Fruit fly (Drosophila melanogaster) whole organism, embryonic: ENCODE measurements around the gene Trl.

Source experiments
- Asciz ChIP-seq: fragments of 200-800 bp; sonication (Bioruptor generic); optimal IDR thresholded peaks from 2 replicates; lab custom pipeline; 2017; ENCODE audit warnings: missing biosample characterization, mild to moderate bottlenecking, missing genetic modification characterization, missing genetic modification reagents
- Atf3 ChIP-seq: fragments of 200-800 bp; sonication (Bioruptor generic); optimal IDR thresholded peaks from 3 replicates; lab custom pipeline; 2016; ENCODE audit warnings: missing biosample characterization, missing genetic modification characterization
- BtbVII ChIP-seq: fragments of 200-800 bp; sonication (Bioruptor generic); optimal IDR thresholded peaks from 3 replicates; lab custom pipeline; 2017; ENCODE audit warnings: missing biosample characterization, mild to moderate bottlenecking, missing genetic modification characterization
- CG10565 ChIP-seq: fragments of 200-800 bp; sonication (Bioruptor generic); optimal IDR thresholded peaks from 3 replicates; lab custom pipeline; 2016; ENCODE audit warnings: missing biosample characterization, mild to moderate bottlenecking, missing genetic modification characterization
- CG10654 ChIP-seq: fragments of 200-800 bp; sonication (Bioruptor generic); optimal IDR thresholded peaks from 2 replicates; lab custom pipeline; 2016; ENCODE audit warnings: missing biosample characterization, missing genetic modification characterization
- CG11085 ChIP-seq: fragments of 200-800 bp; sonication (Bioruptor generic); IDR thresholded peaks from 2 replicates; pipeline ENCODE4 v1.3.6; 2022; ENCODE audit warnings: missing biosample characterization, missing genetic modification characterization
- CG11093 ChIP-seq: fragments of 200-800 bp; sonication (Bioruptor generic); IDR thresholded peaks from 3 replicates; pipeline ENCODE4 v1.3.6; 2022; ENCODE audit warnings: missing biosample characterization, missing genetic modification characterization
- CG11560 ChIP-seq: fragments of 200-800 bp; sonication (Bioruptor generic); IDR thresholded peaks from 3 replicates; pipeline ENCODE4 v1.3.6; 2022; ENCODE audit warnings: missing biosample characterization, missing genetic modification characterization
- CG11723 ChIP-seq: fragments of 200-800 bp; sonication (Bioruptor generic); optimal IDR thresholded peaks from 2 replicates; lab custom pipeline; 2017; ENCODE audit warnings: missing biosample characterization, mild to moderate bottlenecking, missing genetic modification characterization
- CG12236 ChIP-seq: fragments of 200-800 bp; sonication (Bioruptor generic); optimal IDR thresholded peaks from 2 replicates; lab custom pipeline; 2016; ENCODE audit warnings: missing biosample characterization, missing genetic modification characterization
- CG13123 ChIP-seq: fragments of 200-800 bp; sonication (Bioruptor generic); optimal IDR thresholded peaks from 2 replicates; lab custom pipeline; 2016; ENCODE audit warnings: missing biosample characterization, missing genetic modification characterization
- CG16813 ChIP-seq: fragments of 200-800 bp; sonication (Bioruptor generic); IDR thresholded peaks from 3 replicates; pipeline ENCODE4 v1.3.6; 2022; ENCODE audit warnings: missing biosample characterization, missing genetic modification characterization; ENCODE audit not compliant: partially characterized antibody
- CG1832 ChIP-seq: fragments of 200-800 bp; sonication (Bioruptor generic); optimal IDR thresholded peaks from 2 replicates; lab custom pipeline; 2017; ENCODE audit warnings: missing biosample characterization, mild to moderate bottlenecking, missing genetic modification characterization, inconsistent platforms
- CG2129 ChIP-seq: fragments of 200-800 bp; sonication (Bioruptor generic); IDR thresholded peaks from 2 replicates; pipeline ENCODE4 v1.3.6; 2022; ENCODE audit warnings: missing biosample characterization, missing genetic modification characterization; ENCODE audit not compliant: partially characterized antibody
- CG3281 ChIP-seq: fragments of 200-800 bp; sonication (Bioruptor generic); optimal IDR thresholded peaks from 3 replicates; lab custom pipeline; 2017; ENCODE audit warnings: missing biosample characterization, mild to moderate bottlenecking, missing genetic modification characterization
- CG4730 ChIP-seq: fragments of 200-800 bp; sonication (Bioruptor generic); IDR thresholded peaks from 2 replicates; pipeline ENCODE4 v1.3.6; 2022; ENCODE audit warnings: missing biosample characterization, missing genetic modification characterization
- CG4820 ChIP-seq: fragments of 200-800 bp; sonication (Bioruptor generic); optimal IDR thresholded peaks from 3 replicates; lab custom pipeline; 2016; ENCODE audit warnings: missing biosample characterization, missing genetic modification characterization
- CG7987 ChIP-seq: fragments of 200-800 bp; sonication (Bioruptor generic); optimal IDR thresholded peaks from 2 replicates; lab custom pipeline; 2018; ENCODE audit warnings: missing biosample characterization, mild to moderate bottlenecking, missing genetic modification characterization, moderate library complexity
- CG9932 ChIP-seq: fragments of 200-800 bp; sonication (Bioruptor generic); IDR thresholded peaks from 2 replicates; pipeline ENCODE4 v1.3.6; 2022; ENCODE audit warnings: missing biosample characterization, missing genetic modification characterization
- Chrac-16 ChIP-seq: fragments of 200-800 bp; sonication (Bioruptor generic); optimal IDR thresholded peaks from 3 replicates; lab custom pipeline; 2016; ENCODE audit warnings: missing biosample characterization, missing genetic modification characterization
- HHEX ChIP-seq: fragments of 200-800 bp; sonication (Bioruptor generic); optimal IDR thresholded peaks from 3 replicates; lab custom pipeline; 2017; ENCODE audit warnings: missing biosample characterization, mild to moderate bottlenecking, missing genetic modification characterization, missing genetic modification reagents
- Lim3 ChIP-seq: fragments of 200-800 bp; sonication (Bioruptor generic); IDR thresholded peaks from 2 replicates; pipeline ENCODE4 v1.3.6; 2022; ENCODE audit warnings: missing biosample characterization, missing genetic modification characterization
- Mad ChIP-seq: fragments of 200-800 bp; sonication (Bioruptor generic); optimal IDR thresholded peaks from 2 replicates; lab custom pipeline; 2016; ENCODE audit warnings: missing biosample characterization, missing genetic modification characterization
- Myb ChIP-seq: fragments of 200-800 bp; sonication (Bioruptor generic); optimal IDR thresholded peaks from 2 replicates; lab custom pipeline; 2016; ENCODE audit warnings: missing biosample characterization, missing genetic modification characterization
- Oli ChIP-seq: fragments of 200-800 bp; sonication (Bioruptor generic); optimal IDR thresholded peaks from 2 replicates; lab custom pipeline; 2018; ENCODE audit warnings: missing biosample characterization, mild to moderate bottlenecking, missing genetic modification characterization, moderate library complexity
- Opbp ChIP-seq: fragments of 200-800 bp; sonication (Bioruptor generic); IDR thresholded peaks from 3 replicates; pipeline ENCODE4 v1.3.6; 2022; ENCODE audit warnings: missing biosample characterization, missing genetic modification characterization; ENCODE audit not compliant: partially characterized antibody
- Ptx1 ChIP-seq: fragments of 200-800 bp; sonication (Bioruptor generic); IDR thresholded peaks from 2 replicates; pipeline ENCODE4 v1.3.6; 2022; ENCODE audit warnings: missing biosample characterization, missing genetic modification characterization
- Trl ChIP-seq, 3 experiments: fragments of >200 bp in 2 of 3; fragments of 200-800 bp in 1 of 3; sonication (Bioruptor generic) in 1 of 3; optimal IDR thresholded peaks; 2 replicates in 1 of 3; 3 replicates in 2 of 3; lab custom pipeline; 2016 to 2017; ENCODE audit warnings: missing biosample characterization in 1 of 3, missing genetic modification characterization in 1 of 3
- Xrp1 ChIP-seq: fragments of 200-800 bp; sonication (Bioruptor generic); IDR thresholded peaks from 2 replicates; pipeline ENCODE4 v1.3.6; 2022; ENCODE audit warnings: missing biosample characterization, missing genetic modification characterization
- YL-1 ChIP-seq: fragments of 200-800 bp; sonication (Bioruptor generic); optimal IDR thresholded peaks from 3 replicates; lab custom pipeline; 2017; ENCODE audit warnings: missing biosample characterization, mild to moderate bottlenecking, missing genetic modification characterization
- ab ChIP-seq: fragments of 200-800 bp; sonication (Bioruptor generic); optimal IDR thresholded peaks from 2 replicates; lab custom pipeline; 2016; ENCODE audit warnings: missing biosample characterization, missing genetic modification characterization
- cato ChIP-seq: fragments of 200-800 bp; sonication (Bioruptor generic); optimal IDR thresholded peaks from 2 replicates; lab custom pipeline; 2016; ENCODE audit warnings: missing biosample characterization, missing genetic modification characterization, borderline replicate concordance
- dmrt11E ChIP-seq: fragments of 200-800 bp; sonication (Bioruptor generic); optimal IDR thresholded peaks from 3 replicates; lab custom pipeline; 2018; ENCODE audit warnings: missing biosample characterization, mild to moderate bottlenecking, missing genetic modification characterization, moderate library complexity
- dysf ChIP-seq: fragments of 200-800 bp; sonication (Bioruptor generic); IDR thresholded peaks from 3 replicates; pipeline ENCODE4 v1.3.6; 2022; ENCODE audit warnings: missing biosample characterization, missing genetic modification characterization
- exex ChIP-seq: fragments of 200-800 bp; sonication (Bioruptor generic); optimal IDR thresholded peaks from 4 replicates; lab custom pipeline; 2018; ENCODE audit warnings: missing biosample characterization, mild to moderate bottlenecking, missing genetic modification characterization, moderate library complexity
- gsb-n ChIP-seq: fragments of 200-800 bp; sonication (Bioruptor generic); optimal IDR thresholded peaks from 3 replicates; lab custom pipeline; 2018; ENCODE audit warnings: missing biosample characterization, mild to moderate bottlenecking, missing genetic modification characterization
- jumu ChIP-seq: fragments of 200-800 bp; sonication (Bioruptor generic); optimal IDR thresholded peaks from 3 replicates; lab custom pipeline; 2016; ENCODE audit warnings: missing biosample characterization, missing genetic modification characterization
- mld ChIP-seq: fragments of 200-800 bp; sonication (Bioruptor generic); IDR thresholded peaks from 3 replicates; pipeline ENCODE4 v1.3.6; 2022; ENCODE audit warnings: missing biosample characterization, missing genetic modification characterization; ENCODE audit not compliant: partially characterized antibody
- onecut ChIP-seq: fragments of 200-800 bp; sonication (Bioruptor generic); IDR thresholded peaks from 2 replicates; pipeline ENCODE4 v1.3.6; 2022; ENCODE audit warnings: missing biosample characterization, missing genetic modification characterization
- pnt ChIP-seq: fragments of 200-800 bp; sonication (Bioruptor generic); optimal IDR thresholded peaks from 3 replicates; lab custom pipeline; 2016; ENCODE audit warnings: missing biosample characterization, missing genetic modification characterization
- rib ChIP-seq: fragments of 200-800 bp; sonication (Bioruptor generic); IDR thresholded peaks from 2 replicates; pipeline ENCODE4 v1.3.6; 2022; ENCODE audit warnings: missing biosample characterization, missing genetic modification characterization
- run ChIP-seq: fragments of 200-800 bp; sonication (Bioruptor generic); optimal IDR thresholded peaks from 3 replicates; lab custom pipeline; 2018; ENCODE audit warnings: missing biosample characterization, mild to moderate bottlenecking, missing genetic modification characterization
- sc ChIP-seq, 3 experiments: fragments of >200 bp in 2 of 3; fragments of 200-800 bp in 1 of 3; sonication (Bioruptor generic) in 1 of 3; optimal IDR thresholded peaks; 2 replicates in 2 of 3; 3 replicates in 1 of 3; lab custom pipeline; 2017; ENCODE audit warnings: mild to moderate bottlenecking in 1 of 3, missing biosample characterization in 1 of 3, missing genetic modification characterization in 1 of 3, missing genetic modification reagents in 1 of 3
- shn ChIP-seq: fragments of 200-800 bp; sonication (Bioruptor generic); optimal IDR thresholded peaks from 3 replicates; lab custom pipeline; 2016; ENCODE audit warnings: missing biosample characterization, missing genetic modification characterization
- stwl ChIP-seq: fragments of 200-800 bp; sonication (Bioruptor generic); optimal IDR thresholded peaks from 3 replicates; lab custom pipeline; 2018; ENCODE audit warnings: missing biosample characterization, mild to moderate bottlenecking, missing genetic modification characterization, moderate library complexity
- tx ChIP-seq: fragments of 200-800 bp; sonication (Bioruptor generic); optimal IDR thresholded peaks from 2 replicates; lab custom pipeline; 2016; ENCODE audit warnings: missing biosample characterization, missing genetic modification characterization
- vnd ChIP-seq: fragments of 200-800 bp; sonication (Bioruptor generic); IDR thresholded peaks from 3 replicates; pipeline ENCODE4 v1.3.6; 2022; ENCODE audit warnings: missing biosample characterization, missing genetic modification characterization; ENCODE audit not compliant: partially characterized antibody
- zen ChIP-seq: fragments of 200-800 bp; sonication (Bioruptor generic); optimal IDR thresholded peaks from 3 replicates; lab custom pipeline; 2018; ENCODE audit warnings: missing biosample characterization, mild to moderate bottlenecking, missing genetic modification characterization, moderate library complexity

Trl gene

dm6 chr3L:14759984-14760626 lies 744 bp downstream of the Trl start (continued):
- TF ChIP-seq mld (GFP tag; lab: Robert Waterston, UW): 0 out of 3 replicates have a peak, but pooled peaks have one; percentile 55
- peak; percentile 31 for TF ChIP-seq shn (GFP tag; lab: Kevin White, UChicago)
- no peak for TF ChIP-seq rib (GFP tag; lab: Robert Waterston, UW)
- TF ChIP-seq Mad (GFP tag; lab: Kevin White, UChicago): peak; percentile 28
- peak; percentile 23 for TF ChIP-seq tx (GFP tag; lab: Kevin White, UChicago)
- TF ChIP-seq CG11723 (GFP tag; lab: Kevin White, UChicago): peak; percentile 30
- no peak for TF ChIP-seq CG1832 (GFP tag; lab: Kevin White, UChicago)
- peak; percentile 76 for TF ChIP-seq Ptx1 (GFP tag; lab: Robert Waterston, UW)
- no peak for TF ChIP-seq YL-1
- no peak for TF ChIP-seq CG11560 (tag; lab: Robert Waterston, UW)
- peak; percentile 66 for TF ChIP-seq ab
- TF ChIP-seq CG9932 (GFP tag; lab: Robert Waterston, UW): peak; percentile 66
- peak; percentile 66 for TF ChIP-seq dysf (GFP tag; lab: Robert Waterston, UW)
- TF ChIP-seq dmrt11E: peak; percentile 56
- TF ChIP-seq pnt (GFP tag; lab: Kevin White, UChicago): peak; percentile 46
- no peak for TF ChIP-seq stwl (tag; lab: Kevin White, UChicago)
- TF ChIP-seq zen (tag; lab: Kevin White, UChicago): peak; percentile 33
- TF ChIP-seq jumu (GFP tag; lab: Kevin White, UChicago): peak; percentile 59
- TF ChIP-seq run: no peak
- TF ChIP-seq HHEX (GFP tag; lab: Kevin White, UChicago): no peak
- TF ChIP-seq Chrac-16: peak; percentile 65
- TF ChIP-seq Xrp1 (GFP tag; lab: Robert Waterston, UW): peak; percentile 78
- TF ChIP-seq Atf3: peak; percentile 44
- 0 out of 3 replicates have a peak, but pooled peaks have one; percentile 25 for TF ChIP-seq CG11093 (GFP tag; lab: Robert Waterston, UW)
- TF ChIP-seq CG10654 (GFP tag; lab: Kevin White, UChicago): peak; percentile 68
- TF ChIP-seq CG4820 (GFP tag; lab: Kevin White, UChicago): peak; percentile 49
- peak; percentile 18 for TF ChIP-seq CG13123
- no peak for TF ChIP-seq cato (GFP tag; lab: Kevin White, UChicago)
- TF ChIP-seq Myb: peak; percentile 34
- TF ChIP-seq CG4730 (GFP tag; lab: Robert Waterston, UW): peak; percentile 36; the same call in 1 of the 2 replicates
- no peak for TF ChIP-seq exex (tag; lab: Kevin White, UChicago)
- TF ChIP-seq CG10565 (GFP tag; lab: Kevin White, UChicago): no peak
- peak; percentile 70 for TF ChIP-seq gsb-n (tag; lab: Kevin White, UChicago)
- peak; percentile 44; the same call in 1 of the 3 replicates for TF ChIP-seq Opbp (GFP tag; lab: Robert Waterston, UW)
- TF ChIP-seq CG11085 (GFP tag; lab: Robert Waterston, UW): peak; percentile 27; the same call in 1 of the 2 replicates
- peak; percentile 22 for TF ChIP-seq CG12236 (GFP tag; lab: Kevin White, UChicago)
- peak; percentile 41 for TF ChIP-seq BtbVII (GFP tag; lab: Kevin White, UChicago)
- peak; percentile 57 for TF ChIP-seq onecut (GFP tag; lab: Robert Waterston, UW)
- TF ChIP-seq CG16813 (GFP tag; lab: Robert Waterston, UW): no peak
- TF ChIP-seq CG2129 (GFP tag; lab: Robert Waterston, UW): no peak
- no peak for TF ChIP-seq CG7987 (GFP tag; lab: Kevin White, UChicago)
- TF ChIP-seq sc (optimal IDR thresholded peaks at IDR 0.05; lab: Kevin White, UChicago): no peak
- peak; percentile 46 for TF ChIP-seq sc (GFP tag; optimal IDR thresholded peaks at IDR 0.05; lab: Kevin White, UChicago)
- TF ChIP-seq Oli: peak; percentile 77
- peak; percentile 90 to 98 for TF ChIP-seq Trl (optimal IDR thresholded peaks at IDR 0.05; lab: Kevin White, UChicago)
- TF ChIP-seq Trl (GFP tag; optimal IDR thresholded peaks at IDR 0.05; lab: Kevin White, UChicago): peak; percentile 45
- TF ChIP-seq Lim3 (GFP tag; lab: Robert Waterston, UW): no peak
- TF ChIP-seq vnd (GFP tag; lab: Robert Waterston, UW): no peak
- peak; percentile 54 for TF ChIP-seq CG3281 (GFP tag; lab: Kevin White, UChicago)
- TF ChIP-seq Asciz (GFP tag; lab: Kevin White, UChicago): peak; percentile 66
